Fruit fly (Drosophila melanogaster): ENCODE results near the gene Pc.

DNA sequence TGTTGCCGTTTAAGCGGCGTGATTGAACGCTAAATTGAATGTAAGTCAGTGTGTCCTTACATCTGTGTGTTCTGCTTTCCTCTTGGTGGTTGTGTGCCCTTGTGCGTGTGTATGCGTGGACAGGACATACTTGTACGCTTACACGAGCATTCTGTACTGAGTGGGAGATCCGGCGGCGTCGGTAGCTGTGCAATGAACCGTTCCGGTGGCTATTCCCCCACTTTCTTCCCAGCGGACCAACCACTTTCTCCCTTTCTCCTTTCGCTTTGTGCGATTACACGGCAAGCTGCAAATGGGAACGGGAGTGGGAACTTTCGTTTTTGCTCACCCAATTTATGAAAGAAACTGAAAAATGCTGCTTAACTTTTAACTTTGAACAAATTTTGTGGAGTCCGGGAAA lies 6.9 kb upstream of the Pc start:
- TF ChIP-seq CG8478 (optimal IDR thresholded peaks at IDR 0.05) (no peak), CTCF (optimal IDR thresholded peaks at IDR 0.05) (no peak)

Measured in S2 (cell line).